Worm (Caenorhabditis elegans): ENCODE results near the gene acs-6.
A peak's percentile ranks its signal among the peaks of the same experiment; 100 is the strongest.

acs-6 gene

DNA sequence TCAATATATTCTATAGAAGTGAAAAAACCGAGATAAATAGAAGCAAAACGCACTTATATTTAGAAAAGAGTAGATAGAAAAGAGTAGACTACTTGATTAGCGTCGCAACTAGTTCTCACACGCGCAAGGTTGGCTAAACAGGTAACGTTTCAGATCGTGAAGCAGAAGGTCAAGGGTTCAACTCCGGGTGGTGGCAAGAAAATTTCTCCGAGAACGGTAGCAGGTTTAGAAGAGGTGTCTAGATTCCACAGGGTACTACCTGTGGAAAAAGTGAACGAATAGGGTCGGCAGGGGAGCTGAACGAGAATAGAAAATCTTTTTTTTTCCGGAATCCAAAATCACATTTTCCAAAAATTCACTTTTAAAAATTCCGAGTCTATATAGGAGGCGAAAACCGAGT lies 19.7 kb upstream of the acs-6 start (continued):
- TF ChIP-seq B0261.1 (tag; optimal IDR thresholded peaks at IDR 0.05) (peak; percentile 54), attf-3 (GFP tag; conservative IDR thresholded peaks at IDR 0.05) (peak; percentile 46; the same call in 1 of the 2 replicates), ceh-91 (GFP tag; IDR thresholded peaks at IDR 0.05) (peak; percentile 52; the same call in 1 of the 2 replicates), dox-1 (GFP tag; IDR thresholded peaks at IDR 0.05) (peak; percentile 68), D2030.7 (GFP tag; IDR thresholded peaks at IDR 0.05) (peak; percentile 77), F33H1.4 (GFP tag; IDR thresholded peaks at IDR 0.05) (peak; percentile 54), egl-44 (GFP tag; IDR thresholded peaks at IDR 0.05) (peak; percentile 88), tbp1 (GFP tag; optimal IDR thresholded peaks at IDR 0.05) (peak; percentile 81), C17E4.6 (GFP tag; IDR thresholded peaks at IDR 0.05) (peak; percentile 75; the same call in 1 of the 2 replicates), Y53G8AR.9 (GFP tag; conservative IDR thresholded peaks at IDR 0.05) (peak; percentile 73; the same call in 1 of the 2 replicates), sea-2 (GFP tag; IDR thresholded peaks at IDR 0.05) (peak; percentile 59; the same call in 1 of the 2 replicates), Y95B8A.8 (GFP tag; IDR thresholded peaks at IDR 0.05) (0 out of 2 replicates have a peak, but pooled peaks have one; percentile 45), F37B4.10 (GFP tag; IDR thresholded peaks at IDR 0.05) (0 out of 2 replicates have a peak, but pooled peaks have one; percentile 53), bed-2 (GFP tag; IDR thresholded peaks at IDR 0.05) (0 out of 2 replicates have a peak, but pooled peaks have one; percentile 38), lin-26 (GFP tag; IDR thresholded peaks at IDR 0.05) (peak; percentile 93), aptf-3 (GFP tag; IDR thresholded peaks at IDR 0.05) (0 out of 2 replicates have a peak, but pooled peaks have one; percentile 68), ceh-100 (GFP tag; IDR thresholded peaks at IDR 0.05) (peak; percentile 66), hmg-1.2 (GFP tag; IDR thresholded peaks at IDR 0.05) (peak; percentile 63), lin-54 (GFP tag; optimal IDR thresholded peaks at IDR 0.05) (peak; percentile 8)

DNA sequence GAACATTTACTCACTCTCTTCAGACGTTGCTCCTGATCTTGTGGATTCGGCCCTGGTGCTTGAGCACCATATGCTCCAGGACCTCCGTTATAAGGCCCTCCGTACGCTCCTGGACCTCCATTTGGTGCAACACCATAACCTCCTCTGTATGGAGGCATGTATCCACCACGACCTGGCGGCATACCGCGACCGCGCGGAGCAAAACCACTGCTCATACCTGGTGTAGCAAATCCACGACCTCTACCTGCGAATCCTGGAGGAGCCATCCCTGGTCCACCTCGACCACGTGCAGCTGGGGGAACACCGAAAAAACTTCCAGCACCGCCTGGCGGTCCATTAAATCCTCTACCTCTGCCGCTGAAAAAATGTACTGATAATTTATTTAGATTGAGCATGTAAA lies 12.4 kb upstream of the acs-6 start:
- TF ChIP-seq Y53F4B.3 (GFP tag; IDR thresholded peaks at IDR 0.05): no peak
- TF ChIP-seq tbx-9 (tag; optimal IDR thresholded peaks at IDR 0.05; ENCODE audit: borderline replicate concordance): no peak
- peak; percentile 77 for TF ChIP-seq zfh-2 (GFP tag; conservative IDR thresholded peaks at IDR 0.05)
- TF ChIP-seq lir-1 (GFP tag; conservative IDR thresholded peaks at IDR 0.05): no peak
- no peak for TF ChIP-seq zim-3 (tag; optimal IDR thresholded peaks at IDR 0.05)
- no peak for TF ChIP-seq nhr-27 (tag; optimal IDR thresholded peaks at IDR 0.05)
- TF ChIP-seq madf-6 (GFP tag; IDR thresholded peaks at IDR 0.05): 0 out of 2 replicates have a peak, but pooled peaks have one; percentile 19
- TF ChIP-seq aptf-3 (GFP tag; IDR thresholded peaks at IDR 0.05): no peak
- no peak for TF ChIP-seq D2030.7 (GFP tag; IDR thresholded peaks at IDR 0.05)
- no peak for TF ChIP-seq rpc-1 (optimal IDR thresholded peaks at IDR 0.05)
- TF ChIP-seq rpc-1 (tag; optimal IDR thresholded peaks at IDR 0.05): no peak
- TF ChIP-seq egrh-3 (GFP tag; IDR thresholded peaks at IDR 0.05): peak; percentile 47; the same call in 1 of the 2 replicates
- TF ChIP-seq mcd-1 (GFP tag; IDR thresholded peaks at IDR 0.05): 0 out of 2 replicates have a peak, but pooled peaks have one; percentile 33
- no peak for TF ChIP-seq ccch-3 (GFP tag; optimal IDR thresholded peaks at IDR 0.05)
- TF ChIP-seq nfya-1 (tag; optimal IDR thresholded peaks at IDR 0.05; ENCODE audit: borderline replicate concordance, insufficient read depth): no peak
- no peak for TF ChIP-seq attf-6 (GFP tag; IDR thresholded peaks at IDR 0.05)
- TF ChIP-seq B0035.1 (tag; optimal IDR thresholded peaks at IDR 0.05): no peak
- peak; percentile 13 for TF ChIP-seq die-1 (tag; optimal IDR thresholded peaks at IDR 0.05)
- no peak for TF ChIP-seq Y95B8A.8 (GFP tag; IDR thresholded peaks at IDR 0.05)
- TF ChIP-seq lin-35 (GFP tag; optimal IDR thresholded peaks at IDR 0.05): no peak
- no peak for TF ChIP-seq ceh-27 (GFP tag; optimal IDR thresholded peaks at IDR 0.05)
- TF ChIP-seq F52B5.7 (tag; optimal IDR thresholded peaks at IDR 0.05): peak; percentile 27
- TF ChIP-seq snpc-1.1 (tag; optimal IDR thresholded peaks at IDR 0.05; ENCODE audit: insufficient read depth): no peak
- TF ChIP-seq hmg-20 (GFP tag; IDR thresholded peaks at IDR 0.05): no peak
